Worm (Caenorhabditis elegans) whole organism, L4 larva: ENCODE measurements around the gene ZK1055.7.

ENCODE experiments used
- R02D3.7 ChIP-seq: fragments of 150-350 bp; sonication (generic microtip); optimal IDR thresholded peaks from 3 replicates; lab custom pipeline; 2014; ENCODE audit warnings: missing biosample characterization, missing genetic modification characterization
- T20F7.1 ChIP-seq: fragments of 200-800 bp; sonication (Bioruptor generic); optimal IDR thresholded peaks from 2 replicates; lab custom pipeline; 2018; ENCODE audit warnings: mild to moderate bottlenecking, missing genetic modification characterization, missing compliant biosample characterization
- T26A8.4 ChIP-seq: fragments of 200-800 bp; sonication (Bioruptor generic); IDR thresholded peaks from 2 replicates; pipeline ENCODE4 v1.3.6; 2022; ENCODE audit warnings: missing genetic modification characterization, missing compliant biosample characterization
- Y105C5A.15 ChIP-seq: fragments of 200-800 bp; sonication (Bioruptor generic); IDR thresholded peaks from 2 replicates; pipeline ENCODE4 v1.3.6; 2022; ENCODE audit warnings: missing genetic modification characterization, missing compliant biosample characterization
- Y5F2A.4 ChIP-seq: fragments of 200-800 bp; sonication (Bioruptor generic); optimal IDR thresholded peaks from 2 replicates; lab custom pipeline; 2018; ENCODE audit warnings: mild to moderate bottlenecking, missing genetic modification characterization, missing compliant biosample characterization
- aha-1 ChIP-seq: fragments of 150-350 bp; peaks from one replicate; lab custom pipeline; 2014; ENCODE audit warnings: missing biosample characterization, missing genetic modification characterization
- aly-2 ChIP-seq: sonication (generic microtip); optimal IDR thresholded peaks from 2 replicates; lab custom pipeline; 2018; ENCODE audit warnings: missing biosample characterization, missing genetic modification characterization
- ama-1 ChIP-seq: fragments of 150-350 bp; optimal IDR thresholded peaks from 2 replicates; lab custom pipeline; 2014; ENCODE audit warnings: inconsistent platforms, mixed read lengths
- attf-4 ChIP-seq: sonication (generic microtip); optimal IDR thresholded peaks from 3 replicates; lab custom pipeline; 2017; ENCODE audit warnings: missing biosample characterization, missing genetic modification characterization
- ceh-20 ChIP-seq: fragments of 200-800 bp; sonication (Bioruptor generic); IDR thresholded peaks from 2 replicates; pipeline ENCODE4 v1.3.6; 2022; ENCODE audit warnings: missing genetic modification reagents, missing genetic modification characterization, missing compliant biosample characterization
- ceh-28 ChIP-seq: fragments of 150-350 bp; optimal IDR thresholded peaks from 2 replicates; lab custom pipeline; 2014; ENCODE audit warnings: missing biosample characterization, missing genetic modification reagents, missing genetic modification characterization
- ceh-32 ChIP-seq: sonication (generic microtip); optimal IDR thresholded peaks from 2 replicates; lab custom pipeline; 2016; ENCODE audit warnings: mild to moderate bottlenecking, missing genetic modification characterization, missing compliant biosample characterization; ENCODE audit not compliant: poor library complexity
- ces-1 ChIP-seq: fragments of 150-350 bp; sonication (generic microtip); optimal IDR thresholded peaks from 4 replicates; lab custom pipeline; 2014; ENCODE audit warnings: missing biosample characterization, missing genetic modification reagents, missing genetic modification characterization
- daf-12 ChIP-seq: fragments of 150-350 bp; optimal IDR thresholded peaks from 2 replicates; lab custom pipeline; 2014; ENCODE audit warnings: missing biosample characterization, missing genetic modification reagents, missing genetic modification characterization
- dpl-1 ChIP-seq: fragments of 150-350 bp; optimal IDR thresholded peaks from 2 replicates; lab custom pipeline; 2014; ENCODE audit warnings: missing biosample characterization, missing genetic modification reagents, missing genetic modification characterization
- egl-27 ChIP-seq: sonication (generic microtip); optimal IDR thresholded peaks from 3 replicates; lab custom pipeline; 2017; ENCODE audit warnings: missing biosample characterization, missing genetic modification reagents, missing genetic modification characterization
- gei-8 ChIP-seq: fragments of 200-800 bp; sonication (Bioruptor generic); optimal IDR thresholded peaks from 2 replicates; lab custom pipeline; 2018; ENCODE audit warnings: mild to moderate bottlenecking, missing genetic modification characterization, missing compliant biosample characterization
- hlh-30 ChIP-seq: sonication (generic microtip); optimal IDR thresholded peaks from 2 replicates; lab custom pipeline; 2017; ENCODE audit warnings: antibody characterized with exemption, mild to moderate bottlenecking, missing genetic modification characterization, missing compliant biosample characterization; ENCODE audit not compliant: insufficient read depth
- lim-7 ChIP-seq: fragments of 200-800 bp; sonication (Bioruptor generic); IDR thresholded peaks from 2 replicates; pipeline ENCODE4 v1.3.6; 2022; ENCODE audit warnings: missing genetic modification characterization, missing compliant biosample characterization
- lin-13 ChIP-seq: fragments of 150-350 bp; optimal IDR thresholded peaks from 2 replicates; lab custom pipeline; 2014; ENCODE audit warnings: missing biosample characterization, missing genetic modification reagents, missing genetic modification characterization
- lin-38 ChIP-seq: fragments of 200-800 bp; sonication (Bioruptor generic); IDR thresholded peaks from 2 replicates; pipeline ENCODE4 v1.3.6; 2022; ENCODE audit warnings: missing genetic modification reagents, missing genetic modification characterization, missing compliant biosample characterization
- lin-39 ChIP-seq: fragments of 150-350 bp; optimal IDR thresholded peaks from 2 replicates; lab custom pipeline; 2014; ENCODE audit warnings: missing biosample characterization, missing genetic modification reagents, missing genetic modification characterization
- lir-3 ChIP-seq: sonication (generic microtip); optimal IDR thresholded peaks from 2 replicates; lab custom pipeline; 2016; ENCODE audit warnings: mild to moderate bottlenecking, missing genetic modification characterization, missing compliant biosample characterization
- lsy-2 ChIP-seq, 2 experiments: fragments of 150-350 bp in 1 of 2; sonication (generic microtip) in 1 of 2; optimal IDR thresholded peaks; 2 replicates each; lab custom pipeline; 2014 to 2017; ENCODE audit warnings: missing biosample characterization in 2 of 2, missing genetic modification characterization in 2 of 2
- madf-5 ChIP-seq, 2 experiments: fragments of 200-800 bp; sonication (Bioruptor generic); IDR thresholded peaks; 2 replicates each; pipeline ENCODE4 v1.3.6; 2022; ENCODE audit warnings: missing compliant biosample characterization in 2 of 2, missing genetic modification characterization in 2 of 2
- madf-9 ChIP-seq: fragments of 200-800 bp; sonication (Bioruptor generic); conservative IDR thresholded peaks from 2 replicates; pipeline ENCODE4 v1.3.6; 2022; ENCODE audit warnings: missing genetic modification reagents, missing genetic modification characterization, missing compliant biosample characterization
- mdt-29 ChIP-seq: fragments of 200-800 bp; sonication (Bioruptor generic); IDR thresholded peaks from 2 replicates; pipeline ENCODE4 v1.3.6; 2022; ENCODE audit warnings: missing genetic modification reagents, missing genetic modification characterization, missing compliant biosample characterization
- mes-2 ChIP-seq: sonication (generic microtip); optimal IDR thresholded peaks from 2 replicates; lab custom pipeline; 2016; ENCODE audit warnings: missing genotype, mild to moderate bottlenecking, missing genetic modification characterization, missing compliant biosample characterization; ENCODE audit not compliant: poor library complexity, severe bottlenecking
- nhr-102 ChIP-seq: sonication (generic microtip); optimal IDR thresholded peaks from 2 replicates; lab custom pipeline; 2016; ENCODE audit warnings: mild to moderate bottlenecking, missing genetic modification characterization, moderate library complexity, missing compliant biosample characterization
- nhr-111 ChIP-seq: fragments of 200-800 bp; sonication (Bioruptor generic); optimal IDR thresholded peaks from 2 replicates; lab custom pipeline; 2018; ENCODE audit warnings: mild to moderate bottlenecking, missing genetic modification characterization, missing compliant biosample characterization
- nhr-25 ChIP-seq: sonication (generic microtip); optimal IDR thresholded peaks from 2 replicates; lab custom pipeline; 2017; ENCODE audit warnings: missing genetic modification characterization, mild to moderate bottlenecking, missing compliant biosample characterization, antibody characterized with exemption, moderate library complexity, borderline replicate concordance; ENCODE audit not compliant: insufficient read depth
- nhr-28 ChIP-seq: fragments of 150-350 bp; optimal IDR thresholded peaks from 2 replicates; lab custom pipeline; 2014; ENCODE audit warnings: missing biosample characterization, missing genetic modification characterization
- nhr-41 ChIP-seq: fragments of 200-800 bp; sonication (Bioruptor generic); IDR thresholded peaks from 2 replicates; pipeline ENCODE4 v1.3.6; 2022; ENCODE audit warnings: missing genetic modification reagents, missing genetic modification characterization, missing compliant biosample characterization
- nhr-42 ChIP-seq: fragments of 200-800 bp; sonication (Bioruptor generic); IDR thresholded peaks from 2 replicates; pipeline ENCODE4 v1.3.6; 2022; ENCODE audit warnings: missing genetic modification characterization, missing compliant biosample characterization
- php-3 ChIP-seq: fragments of 200-800 bp; sonication (Bioruptor generic); IDR thresholded peaks from 2 replicates; pipeline ENCODE4 v1.3.6; 2022; ENCODE audit warnings: missing genetic modification reagents, missing genetic modification characterization, missing compliant biosample characterization
- rbr-2 ChIP-seq: sonication (generic microtip); optimal IDR thresholded peaks from 2 replicates; lab custom pipeline; 2016; ENCODE audit warnings: missing genotype, missing genetic modification characterization, missing compliant biosample characterization
- tag-97 ChIP-seq: fragments of 200-800 bp; sonication (Bioruptor generic); IDR thresholded peaks from 2 replicates; pipeline ENCODE4 v1.3.6; 2022; ENCODE audit warnings: missing genetic modification characterization, missing compliant biosample characterization
- unc-39 ChIP-seq: sonication (generic microtip); optimal IDR thresholded peaks from 2 replicates; lab custom pipeline; 2017; ENCODE audit warnings: missing biosample characterization, missing genetic modification characterization
- zfp-2 ChIP-seq: sonication (generic microtip); optimal IDR thresholded peaks from 2 replicates; lab custom pipeline; 2016; ENCODE audit warnings: mild to moderate bottlenecking, missing genetic modification characterization, missing compliant biosample characterization
- ztf-11 ChIP-seq: fragments of 150-350 bp; optimal IDR thresholded peaks from 2 replicates; lab custom pipeline; 2014; ENCODE audit warnings: missing biosample characterization, missing genetic modification characterization

The ZK1055.7 gene

ce11 chrV:6614152-6614734, 9.1 kb upstream of the ZK1055.7 start, which contains the start of gene cpr-4 (continued):
- TF ChIP-seq lin-38 (GFP tag; lab: Robert Waterston, UW) (no peak), unc-39 (tag; lab: Kevin White, UChicago) (no peak), Y105C5A.15 (GFP tag; lab: Robert Waterston, UW) (no peak), nhr-25 (tag; lab: Kevin White, UChicago) (no peak), ces-1 (GFP tag; lab: Kevin White, UChicago) (no peak), aly-2 (tag; lab: Kevin White, UChicago) (no peak), php-3 (peak; percentile 28; the same call in 1 of the 2 replicates), zfp-2 (no peak), hlh-30 (tag; lab: Kevin White, UChicago) (peak; percentile 74), nhr-102 (tag; lab: Kevin White, UChicago) (peak; percentile 74), lir-3 (tag; lab: Kevin White, UChicago) (no peak), daf-12 (no peak), mdt-29 (GFP tag; lab: Robert Waterston, UW) (no peak), T26A8.4 (no peak), lin-13 (GFP tag; lab: Kevin White, UChicago) (no peak), nhr-111 (GFP tag; lab: Kevin White, UChicago) (no peak), gei-8 (GFP tag; lab: Kevin White, UChicago) (no peak), attf-4 (tag; lab: Kevin White, UChicago) (no peak), tag-97 (no peak), nhr-42 (GFP tag; lab: Robert Waterston, UW) (no peak), ztf-11 (tag; lab: Kevin White, UChicago) (no peak), ama-1 (lab: Kevin White, UChicago) (no peak), ceh-28 (tag; lab: Kevin White, UChicago) (no peak), lsy-2 (tag; optimal IDR thresholded peaks at IDR 0.05; lab: Kevin White, UChicago) (no peak), aha-1 (tag; lab: Kevin White, UChicago) (no peak)

- TF ChIP-seq lsy-2 (tag; optimal IDR thresholded peaks at IDR 0.05; lab: Kevin White, UChicago) (peak in 1 of 2 experiments; percentile 90), madf-5 (GFP tag; IDR thresholded peaks at IDR 0.05; lab: Robert Waterston, UW) (no peak), ceh-32 (tag; lab: Kevin White, UChicago) (no peak), T20F7.1 (GFP tag; lab: Kevin White, UChicago) (peak; percentile 2), madf-9 (no peak), Y5F2A.4 (GFP tag; lab: Kevin White, UChicago) (no peak), nhr-111 (GFP tag; lab: Kevin White, UChicago) (no peak), lim-7 (no peak), rbr-2 (no peak), ceh-20 (GFP tag; lab: Robert Waterston, UW) (no peak), nhr-41 (GFP tag; lab: Robert Waterston, UW) (no peak), ztf-11 (tag; lab: Kevin White, UChicago) (no peak), mes-2 (tag; lab: Kevin White, UChicago) (peak; percentile 43), lin-39 (tag; lab: Kevin White, UChicago) (no peak), egl-27 (tag; lab: Kevin White, UChicago) (no peak), dpl-1 (GFP tag; lab: Kevin White, UChicago) (peak; percentile 32), lir-3 (tag; lab: Kevin White, UChicago) (no peak), nhr-28 (tag; lab: Kevin White, UChicago) (no peak), hlh-30 (tag; lab: Kevin White, UChicago) (no peak), lin-38 (GFP tag; lab: Robert Waterston, UW) (peak; percentile 32; the same call in 1 of the 2 replicates), R02D3.7 (no peak)
Measured at ce11 chrV:6611504-6611903, 6.3 kb upstream of the ZK1055.7 start.
